Worm (Caenorhabditis elegans) whole organism, late embryonic: Measurements from ENCODE around the gene F14F9.4.

Experiments
- ceh-19 ChIP-seq: fragments of 200-800 bp; sonication (Bioruptor generic); optimal IDR thresholded peaks from 2 replicates; lab custom pipeline; 2018; ENCODE audit warnings: mild to moderate bottlenecking, missing genetic modification characterization, missing compliant biosample characterization
- ceh-2 ChIP-seq: sonication (generic microtip); optimal IDR thresholded peaks from 2 replicates; lab custom pipeline; 2016; ENCODE audit warnings: missing genotype, missing genetic modification characterization, missing compliant biosample characterization
- ceh-30 ChIP-seq: fragments of 150-350 bp; optimal IDR thresholded peaks from 2 replicates; lab custom pipeline; 2014; ENCODE audit warnings: missing biosample characterization, missing genetic modification characterization
- ceh-9 ChIP-seq: sonication (generic microtip); optimal IDR thresholded peaks from 2 replicates; lab custom pipeline; 2016; ENCODE audit warnings: mild to moderate bottlenecking, missing genetic modification characterization, inconsistent platforms, missing compliant biosample characterization
- fkh-10 ChIP-seq: fragments of 150-350 bp; optimal IDR thresholded peaks from 2 replicates; lab custom pipeline; 2014; ENCODE audit warnings: missing biosample characterization, missing genetic modification reagents, missing genetic modification characterization
- madf-2 ChIP-seq: sonication (generic microtip); optimal IDR thresholded peaks from 2 replicates; lab custom pipeline; 2017; ENCODE audit warnings: missing genetic modification characterization, missing compliant biosample characterization
- ttx-3 ChIP-seq: sonication (generic microtip); optimal IDR thresholded peaks from 2 replicates; lab custom pipeline; 2016; ENCODE audit warnings: missing genetic modification reagents, missing genetic modification characterization, missing compliant biosample characterization
- unc-3 ChIP-seq, 2 experiments: fragments of 200-800 bp in 1 of 2; sonication (Bioruptor generic) in 1 of 2; sonication (generic microtip) in 1 of 2; conservative IDR thresholded peaks in 1 of 2; optimal IDR thresholded peaks in 1 of 2; 2 replicates each; pipeline versions ENCODE4 v1.3.6 to Lab custom; 2016 to 2022; ENCODE audit warnings: missing compliant biosample characterization in 2 of 2, missing genetic modification characterization in 2 of 2, missing genetic modification reagents in 1 of 2

- no peak for TF ChIP-seq ceh-30 (tag; lab: Kevin White, UChicago)
- TF ChIP-seq ttx-3 = no peak
- no peak for TF ChIP-seq ceh-2
- no peak for TF ChIP-seq unc-3 (GFP tag; conservative IDR thresholded peaks at IDR 0.05; lab: Robert Waterston, UW)
- TF ChIP-seq unc-3 (tag; optimal IDR thresholded peaks at IDR 0.05; lab: Kevin White, UChicago) = no peak
- TF ChIP-seq ceh-9 (tag; lab: Kevin White, UChicago) = no peak
- TF ChIP-seq fkh-10 (GFP tag; lab: Kevin White, UChicago) = no peak
- TF ChIP-seq ceh-19 (GFP tag; lab: Kevin White, UChicago) = no peak
- TF ChIP-seq madf-2 (tag; lab: Kevin White, UChicago) = no peak
Observed at ce11 chrV:5119679-5120078, 12.9 kb upstream of the F14F9.4 start, which contains the start of gene sid-1.
